Worm (Caenorhabditis elegans) whole organism, L4/young adult: Measurements from ENCODE around the gene F26F2.7.

Source experiments
- W03F9.2 ChIP-seq: fragments of 150-350 bp; optimal IDR thresholded peaks from 2 replicates; lab custom pipeline; 2014; ENCODE audit warnings: missing biosample characterization, missing genetic modification characterization
- dao-5 ChIP-seq: sonication (generic microtip); optimal IDR thresholded peaks from 2 replicates; lab custom pipeline; 2016; ENCODE audit warnings: missing genotype, missing genetic modification characterization, moderate library complexity, missing compliant biosample characterization
- him-1 ChIP-seq: sonication (generic microtip); optimal IDR thresholded peaks from 2 replicates; lab custom pipeline; 2016; ENCODE audit warnings: missing genotype, missing genetic modification reagents, missing genetic modification characterization, missing compliant biosample characterization

Gene F26F2.7

ce11 chrV:20580511-20581040 is at the start of gene F26F2.7:
Gene F26F2.7, plus strand, starts transcription at chrV:20580990.
- TF ChIP-seq dao-5 (tag; lab: Kevin White, UChicago) (no peak), him-1 (tag; lab: Kevin White, UChicago) (peak; percentile 1), W03F9.2 (tag; lab: Kevin White, UChicago) (peak; percentile 95)

ce11 chrV:20534072-20534471 is 46.7 kb upstream of the F26F2.7 start, which contains the start of gene famh-161:
Gene famh-161, minus strand, starts transcription at chrV:20534172.
- TF ChIP-seq him-1 (tag; lab: Kevin White, UChicago) (no peak), W03F9.2 (tag; lab: Kevin White, UChicago) (no peak), dao-5 (tag; lab: Kevin White, UChicago) (no peak)

- TF ChIP-seq him-1 (tag; lab: Kevin White, UChicago): no peak
- TF ChIP-seq dao-5 (tag; lab: Kevin White, UChicago): no peak
- no peak for TF ChIP-seq W03F9.2 (tag; lab: Kevin White, UChicago)
Measured at ce11 chrV:20536208-20536607, 44.6 kb upstream of the F26F2.7 start, which contains the start of gene Y38H6C.15. Gene Y38H6C.15, minus strand, starts transcription at chrV:20536308.

- TF ChIP-seq dao-5 (tag; lab: Kevin White, UChicago) (no peak), him-1 (tag; lab: Kevin White, UChicago) (no peak), W03F9.2 (tag; lab: Kevin White, UChicago) (no peak)
Measured at ce11 chrV:20539055-20539454, 41.7 kb upstream of the F26F2.7 start, which contains the start of gene Y38H6C.16. Gene Y38H6C.16, minus strand, starts transcription at chrV:20539347.

ce11 chrV:20544092-20544491 is 36.7 kb upstream of the F26F2.7 start, which contains the start of gene slc-36.3:
Gene slc-36.3, minus strand, starts transcription at chrV:20544192.
- TF ChIP-seq him-1 (tag; lab: Kevin White, UChicago): no peak
- no peak for TF ChIP-seq W03F9.2 (tag; lab: Kevin White, UChicago)
- no peak for TF ChIP-seq dao-5 (tag; lab: Kevin White, UChicago)

ce11 chrV:20544610-20545009 is 36.2 kb upstream of the F26F2.7 start:
- no peak for TF ChIP-seq him-1 (tag; lab: Kevin White, UChicago)
- no peak for TF ChIP-seq dao-5 (tag; lab: Kevin White, UChicago)
- no peak for TF ChIP-seq W03F9.2 (tag; lab: Kevin White, UChicago)

ce11 chrV:20545742-20546141 is 35.0 kb upstream of the F26F2.7 start:
- TF ChIP-seq dao-5 (tag; lab: Kevin White, UChicago): no peak
- no peak for TF ChIP-seq him-1 (tag; lab: Kevin White, UChicago)
- no peak for TF ChIP-seq W03F9.2 (tag; lab: Kevin White, UChicago)

- TF ChIP-seq dao-5 (tag; lab: Kevin White, UChicago): no peak
- no peak for TF ChIP-seq W03F9.2 (tag; lab: Kevin White, UChicago)
- TF ChIP-seq him-1 (tag; lab: Kevin White, UChicago): no peak
Measured at ce11 chrV:20547048-20547447, 33.7 kb upstream of the F26F2.7 start, which contains the start of gene Y38H6C.18. Gene Y38H6C.18, minus strand, starts transcription at chrV:20547148.

- TF ChIP-seq dao-5 (tag; lab: Kevin White, UChicago) (no peak), him-1 (tag; lab: Kevin White, UChicago) (no peak), W03F9.2 (tag; lab: Kevin White, UChicago) (no peak)
Measured at ce11 chrV:20551096-20551495, 29.7 kb upstream of the F26F2.7 start, which contains the start of gene Y38H6C.20. Gene Y38H6C.20, minus strand, starts transcription at chrV:20551196.

ce11 chrV:20552971-20553370 is 27.8 kb upstream of the F26F2.7 start, which contains the start of gene vmo-1:
Gene vmo-1, minus strand, starts transcription at chrV:20553071.
- TF ChIP-seq him-1 (tag; lab: Kevin White, UChicago): no peak
- TF ChIP-seq dao-5 (tag; lab: Kevin White, UChicago): no peak
- no peak for TF ChIP-seq W03F9.2 (tag; lab: Kevin White, UChicago)

- TF ChIP-seq dao-5 (tag; lab: Kevin White, UChicago) (no peak), W03F9.2 (tag; lab: Kevin White, UChicago) (no peak), him-1 (tag; lab: Kevin White, UChicago) (no peak)
Measured at ce11 chrV:20555120-20555519, 25.7 kb upstream of the F26F2.7 start, which contains the start of gene Y38H6C.21. Gene Y38H6C.21, minus strand, starts transcription at chrV:20555267.

ce11 chrV:20556260-20556659 is 24.5 kb upstream of the F26F2.7 start, which contains the start of gene Y38H6C.23:
Gene Y38H6C.23, minus strand, starts transcription at chrV:20556360.
- no peak for TF ChIP-seq W03F9.2 (tag; lab: Kevin White, UChicago)

- TF ChIP-seq him-1 (tag; lab: Kevin White, UChicago) (no peak), W03F9.2 (tag; lab: Kevin White, UChicago) (no peak), dao-5 (tag; lab: Kevin White, UChicago) (no peak)
Measured at ce11 chrV:20558270-20558669, 22.5 kb upstream of the F26F2.7 start, which contains the start of gene abf-4. Gene abf-4, minus strand, starts transcription at chrV:20558370.

- no peak for TF ChIP-seq him-1 (tag; lab: Kevin White, UChicago)
- TF ChIP-seq dao-5 (tag; lab: Kevin White, UChicago): no peak
- no peak for TF ChIP-seq W03F9.2 (tag; lab: Kevin White, UChicago)
Measured at ce11 chrV:20561795-20562194, 19.0 kb upstream of the F26F2.7 start, which contains the start of gene F26F2.1. Gene F26F2.1, minus strand, starts transcription at chrV:20561895.
